Worm (Caenorhabditis elegans) whole organism, midembryonic: Measurements from ENCODE around the gene che-7.

Experiments
- med-1 ChIP-seq: sonication (generic microtip); optimal IDR thresholded peaks from 2 replicates; lab custom pipeline; 2017; ENCODE audit warnings: missing genetic modification characterization, mild to moderate bottlenecking, missing compliant biosample characterization, antibody characterized with exemption, missing genetic modification reagents; ENCODE audit not compliant: insufficient read depth
- ztf-29 ChIP-seq: fragments of 200-800 bp; sonication (Bioruptor generic); IDR thresholded peaks from 2 replicates; pipeline ENCODE4 v1.3.6; 2022; ENCODE audit warnings: missing genetic modification reagents, missing genetic modification characterization, missing compliant biosample characterization

ce11 chrV:7954552-7954951 is 14.5 kb downstream of the che-7 start, which contains the start of gene F26D11.13:
- no peak for TF ChIP-seq ztf-29 (GFP tag; lab: Robert Waterston, UW)
- no peak for TF ChIP-seq med-1 (GFP tag; lab: Kevin White, UChicago)
